Worm (Caenorhabditis elegans) whole organism, L1 larva: Measurements from ENCODE around the gene C04B4.6.

Source experiments
- C04F5.9 ChIP-seq: sonication (generic microtip); optimal IDR thresholded peaks from 2 replicates; lab custom pipeline; 2016; ENCODE audit warnings: missing genetic modification characterization, missing compliant biosample characterization
- alr-1 ChIP-seq: fragments of 200-800 bp; sonication (Bioruptor generic); optimal IDR thresholded peaks from 2 replicates; lab custom pipeline; 2018; ENCODE audit warnings: borderline replicate concordance, mild to moderate bottlenecking, missing genetic modification characterization, missing compliant biosample characterization
- ama-1 ChIP-seq: fragments of 150-350 bp; optimal IDR thresholded peaks from 2 replicates; lab custom pipeline; 2014
- elt-3 ChIP-seq, 6 experiments: fragments of 150-350 bp in 1 of 6; sonication (generic microtip); optimal IDR thresholded peaks; 2 replicates each; lab custom pipeline; 2017 to 2018; ENCODE audit warnings: missing biosample characterization in 6 of 6, missing genetic modification characterization in 6 of 6, inconsistent platforms in 1 of 6
- fkh-10 ChIP-seq: sonication (generic microtip); optimal IDR thresholded peaks from 2 replicates; lab custom pipeline; 2017; ENCODE audit warnings: missing biosample characterization, missing genetic modification reagents, missing genetic modification characterization
- irx-1 ChIP-seq: sonication (generic microtip); optimal IDR thresholded peaks from 2 replicates; lab custom pipeline; 2016; ENCODE audit warnings: missing genetic modification characterization, missing compliant biosample characterization
- mdl-1 ChIP-seq, 2 experiments: fragments of 150-350 bp; optimal IDR thresholded peaks; 2 replicates each; lab custom pipeline; 2014 to 2017; ENCODE audit warnings: missing biosample characterization in 2 of 2, missing genetic modification characterization in 2 of 2, inconsistent platforms in 1 of 2
- mep-1 ChIP-seq: fragments of 150-350 bp; optimal IDR thresholded peaks from 2 replicates; lab custom pipeline; 2014; ENCODE audit warnings: missing biosample characterization, missing genetic modification characterization
- nhr-12 ChIP-seq: sonication (generic microtip); optimal IDR thresholded peaks from 2 replicates; lab custom pipeline; 2017; ENCODE audit warnings: missing biosample characterization, missing genetic modification characterization
- nhr-85 ChIP-seq: sonication (generic microtip); peaks from one replicate; lab custom pipeline; 2016; ENCODE audit warnings: missing genetic modification characterization, inconsistent platforms, missing compliant biosample characterization
- pag-3 ChIP-seq: sonication (generic microtip); optimal IDR thresholded peaks from 2 replicates; lab custom pipeline; 2017; ENCODE audit warnings: missing genetic modification characterization, mild to moderate bottlenecking, missing compliant biosample characterization, antibody characterized with exemption, borderline replicate concordance; ENCODE audit not compliant: insufficient read depth
- snpc-4 ChIP-seq: fragments of 150-350 bp; optimal IDR thresholded peaks from 2 replicates; lab custom pipeline; 2014; ENCODE audit warnings: missing biosample characterization, missing genetic modification characterization
- unc-130 ChIP-seq: fragments of 150-350 bp; optimal IDR thresholded peaks from 2 replicates; lab custom pipeline; 2017; ENCODE audit warnings: missing biosample characterization, missing genetic modification characterization, inconsistent platforms
- unc-62 ChIP-seq: fragments of 150-350 bp; optimal IDR thresholded peaks from 2 replicates; lab custom pipeline; 2014; ENCODE audit warnings: missing biosample characterization, missing genetic modification reagents, missing genetic modification characterization

- TF ChIP-seq mdl-1 (tag; optimal IDR thresholded peaks at IDR 0.05; lab: Kevin White, UChicago) (no peak), ama-1 (no peak), alr-1 (tag; lab: Kevin White, UChicago) (no peak), snpc-4 (tag; lab: Kevin White, UChicago) (no peak), unc-62 (no peak), nhr-12 (tag; lab: Kevin White, UChicago) (no peak), elt-3 (tag; optimal IDR thresholded peaks at IDR 0.05; lab: Kevin White, UChicago) (no peak), C04F5.9 (tag; lab: Kevin White, UChicago) (no peak), nhr-85 (tag; lab: Kevin White, UChicago) (no peak), pag-3 (no peak), irx-1 (tag; lab: Kevin White, UChicago) (no peak), mep-1 (tag; lab: Kevin White, UChicago) (no peak), unc-130 (tag; lab: Kevin White, UChicago) (no peak), fkh-10 (GFP tag; lab: Kevin White, UChicago) (no peak)
Measured at ce11 chrX:12317560-12317959, 42.1 kb upstream of the C04B4.6 start.
